Fruit fly (Drosophila melanogaster) whole organism, embryonic: Measurements from ENCODE around the gene bib.

Experiments used
- Abd-B ChIP-seq: fragments of 200-800 bp; sonication (Bioruptor generic); optimal IDR thresholded peaks from 2 replicates; lab custom pipeline; 2018; ENCODE audit warnings: missing biosample characterization, mild to moderate bottlenecking, missing genetic modification characterization, moderate library complexity
- CG10959 ChIP-seq: fragments of 200-800 bp; sonication (Bioruptor generic); IDR thresholded peaks from 2 replicates; pipeline ENCODE4 v1.3.6; 2022; ENCODE audit warnings: missing biosample characterization, missing genetic modification characterization
- CG11560 ChIP-seq: fragments of 200-800 bp; sonication (Bioruptor generic); IDR thresholded peaks from 3 replicates; pipeline ENCODE4 v1.3.6; 2022; ENCODE audit warnings: missing biosample characterization, missing genetic modification characterization
- CG13624 ChIP-seq: fragments of 200-800 bp; sonication (Bioruptor generic); optimal IDR thresholded peaks from 2 replicates; lab custom pipeline; 2016; ENCODE audit warnings: missing biosample characterization, missing genetic modification characterization
- CG17186 ChIP-seq: fragments of 200-800 bp; sonication (Bioruptor generic); optimal IDR thresholded peaks from 3 replicates; lab custom pipeline; 2017; ENCODE audit warnings: missing biosample characterization, missing genetic modification reagents, missing genetic modification characterization
- CG17912 ChIP-seq: fragments of 200-800 bp; sonication (Bioruptor generic); optimal IDR thresholded peaks from 2 replicates; lab custom pipeline; 2018; ENCODE audit warnings: missing biosample characterization, mild to moderate bottlenecking, missing genetic modification characterization
- CG18599 ChIP-seq: fragments of 200-800 bp; sonication (Bioruptor generic); optimal IDR thresholded peaks from 3 replicates; lab custom pipeline; 2017; ENCODE audit warnings: missing biosample characterization, missing genetic modification characterization, mild to moderate bottlenecking, moderate library complexity, missing genetic modification reagents
- CG2120 ChIP-seq: fragments of 200-800 bp; sonication (Bioruptor generic); optimal IDR thresholded peaks from 3 replicates; lab custom pipeline; 2016; ENCODE audit warnings: missing biosample characterization, missing genetic modification characterization
- CG30020 ChIP-seq: fragments of 200-800 bp; optimal IDR thresholded peaks from 2 replicates; lab custom pipeline; 2019; ENCODE audit warnings: missing biosample characterization, mild to moderate bottlenecking, missing genetic modification characterization, moderate library complexity
- CG30431 ChIP-seq: fragments of 200-800 bp; sonication (Bioruptor generic); optimal IDR thresholded peaks from 2 replicates; lab custom pipeline; 2017; ENCODE audit warnings: missing biosample characterization, missing genetic modification characterization
- CG34224 ChIP-seq: fragments of 200-800 bp; sonication (Bioruptor generic); IDR thresholded peaks from 3 replicates; pipeline ENCODE4 v1.3.6; 2022; ENCODE audit warnings: missing biosample characterization, missing genetic modification characterization; ENCODE audit not compliant: partially characterized antibody
- CG34376 ChIP-seq: fragments of 200-800 bp; sonication (Bioruptor generic); optimal IDR thresholded peaks from 2 replicates; lab custom pipeline; 2018; ENCODE audit warnings: missing biosample characterization, mild to moderate bottlenecking, missing genetic modification characterization
- CG4617 ChIP-seq: fragments of 200-800 bp; sonication (Bioruptor generic); optimal IDR thresholded peaks from 3 replicates; lab custom pipeline; 2016; ENCODE audit warnings: missing biosample characterization, missing genetic modification characterization, borderline replicate concordance
- CG8944 ChIP-seq: fragments of 200-800 bp; sonication (Bioruptor generic); optimal IDR thresholded peaks from 3 replicates; lab custom pipeline; 2016; ENCODE audit warnings: missing biosample characterization, missing genetic modification characterization
- CHES-1-like ChIP-seq: fragments of 200-800 bp; sonication (Bioruptor generic); optimal IDR thresholded peaks from 2 replicates; lab custom pipeline; 2016; ENCODE audit warnings: missing biosample characterization, missing genetic modification characterization
- Camta ChIP-seq: fragments of 200-800 bp; sonication (Bioruptor generic); optimal IDR thresholded peaks from 2 replicates; lab custom pipeline; 2016; ENCODE audit warnings: missing biosample characterization, missing genetic modification characterization
- Dip3 ChIP-seq: fragments of 200-800 bp; sonication (Bioruptor generic); optimal IDR thresholded peaks from 3 replicates; lab custom pipeline; 2016; ENCODE audit warnings: missing biosample characterization, missing genetic modification characterization
- HLH3B ChIP-seq: fragments of 200-800 bp; sonication (Bioruptor generic); IDR thresholded peaks from 2 replicates; pipeline ENCODE4 v1.3.6; 2022; ENCODE audit warnings: missing biosample characterization, missing genetic modification characterization
- Jarid2 ChIP-seq: fragments of 200-800 bp; sonication (Bioruptor generic); optimal IDR thresholded peaks from 3 replicates; lab custom pipeline; 2017; ENCODE audit warnings: mild to moderate bottlenecking, missing biosample characterization, missing genetic modification reagents, missing genetic modification characterization
- Kr ChIP-seq: fragments of 200-800 bp; sonication (Bioruptor generic); optimal IDR thresholded peaks from 2 replicates; lab custom pipeline; 2017; ENCODE audit warnings: missing biosample characterization, mild to moderate bottlenecking, missing genetic modification characterization
- MTF-1 ChIP-seq: fragments of 200-800 bp; sonication (Bioruptor generic); optimal IDR thresholded peaks from 2 replicates; lab custom pipeline; 2018; ENCODE audit warnings: missing biosample characterization, mild to moderate bottlenecking, missing genetic modification characterization, borderline replicate concordance
- Nf-YA ChIP-seq: fragments of 200-800 bp; sonication (Bioruptor generic); IDR thresholded peaks from 2 replicates; pipeline ENCODE4 v1.3.6; 2022; ENCODE audit warnings: missing biosample characterization, missing genetic modification characterization
- Rfx ChIP-seq: fragments of 200-800 bp; sonication (Bioruptor generic); IDR thresholded peaks from 2 replicates; pipeline ENCODE4 v1.3.6; 2022; ENCODE audit warnings: missing biosample characterization, missing genetic modification characterization
- Sry-δ ChIP-seq: fragments of 200-800 bp; sonication (Bioruptor generic); optimal IDR thresholded peaks from 2 replicates; lab custom pipeline; 2016; ENCODE audit warnings: missing biosample characterization, missing genetic modification characterization
- ab ChIP-seq: fragments of 200-800 bp; sonication (Bioruptor generic); optimal IDR thresholded peaks from 2 replicates; lab custom pipeline; 2016; ENCODE audit warnings: missing biosample characterization, missing genetic modification characterization
- bab2 ChIP-seq: fragments of 200-800 bp; sonication (Bioruptor generic); optimal IDR thresholded peaks from 2 replicates; lab custom pipeline; 2016; ENCODE audit warnings: missing biosample characterization, missing genetic modification characterization
- dimm ChIP-seq: fragments of 200-800 bp; sonication (Bioruptor generic); IDR thresholded peaks from 2 replicates; pipeline ENCODE4 v1.3.6; 2022; ENCODE audit warnings: missing biosample characterization, missing genetic modification characterization
- ewg ChIP-seq: fragments of 200-800 bp; sonication (Bioruptor generic); optimal IDR thresholded peaks from 3 replicates; lab custom pipeline; 2017; ENCODE audit warnings: mild to moderate bottlenecking, missing biosample characterization, missing genetic modification reagents, missing genetic modification characterization
- gsb ChIP-seq: fragments of 200-800 bp; sonication (Bioruptor generic); IDR thresholded peaks from 2 replicates; pipeline ENCODE4 v1.3.6; 2022; ENCODE audit warnings: missing biosample characterization, missing genetic modification characterization
- hth ChIP-seq: fragments of >200 bp; optimal IDR thresholded peaks from 2 replicates; lab custom pipeline; 2017; ENCODE audit warnings: inconsistent platforms
- inv ChIP-seq: fragments of 200-800 bp; sonication (Bioruptor generic); IDR thresholded peaks from 2 replicates; pipeline ENCODE4 v1.3.6; 2022; ENCODE audit warnings: missing biosample characterization, missing genetic modification characterization; ENCODE audit not compliant: partially characterized antibody
- jigr1 ChIP-seq: fragments of 200-800 bp; sonication (Bioruptor generic); IDR thresholded peaks from 3 replicates; pipeline ENCODE4 v1.3.6; 2022; ENCODE audit warnings: missing biosample characterization, missing genetic modification characterization
- jing ChIP-seq: fragments of 200-800 bp; sonication (Bioruptor generic); optimal IDR thresholded peaks from 2 replicates; lab custom pipeline; 2018; ENCODE audit warnings: missing biosample characterization, mild to moderate bottlenecking, missing genetic modification characterization
- lilli ChIP-seq: fragments of 200-800 bp; sonication (Bioruptor generic); optimal IDR thresholded peaks from 3 replicates; lab custom pipeline; 2016; ENCODE audit warnings: missing biosample characterization, missing genetic modification characterization
- mam ChIP-seq: fragments of 200-800 bp; sonication (Bioruptor generic); optimal IDR thresholded peaks from 3 replicates; lab custom pipeline; 2016; ENCODE audit warnings: missing biosample characterization, missing genetic modification characterization
- nerfin-1 ChIP-seq: fragments of 200-800 bp; sonication (Bioruptor generic); optimal IDR thresholded peaks from 3 replicates; lab custom pipeline; 2019; ENCODE audit warnings: missing biosample characterization, mild to moderate bottlenecking, missing genetic modification characterization, moderate library complexity
- pho ChIP-seq: fragments of 200-800 bp; sonication (Bioruptor generic); optimal IDR thresholded peaks from 2 replicates; lab custom pipeline; 2016; ENCODE audit warnings: missing biosample characterization, missing genetic modification characterization
- pzg ChIP-seq: fragments of 200-800 bp; sonication (Bioruptor generic); optimal IDR thresholded peaks from 3 replicates; lab custom pipeline; 2018; ENCODE audit warnings: missing biosample characterization, mild to moderate bottlenecking, missing genetic modification characterization, moderate library complexity
- sens ChIP-seq: fragments of 200-800 bp; sonication (Bioruptor generic); peaks from one replicate; lab custom pipeline; 2016; ENCODE audit warnings: missing biosample characterization, missing genetic modification characterization
- sug ChIP-seq: fragments of 200-800 bp; optimal IDR thresholded peaks from 2 replicates; lab custom pipeline; 2019; ENCODE audit warnings: missing biosample characterization, mild to moderate bottlenecking, missing genetic modification characterization, moderate library complexity
- tx ChIP-seq: fragments of 200-800 bp; sonication (Bioruptor generic); optimal IDR thresholded peaks from 2 replicates; lab custom pipeline; 2016; ENCODE audit warnings: missing biosample characterization, missing genetic modification characterization

The bib gene

DNA sequence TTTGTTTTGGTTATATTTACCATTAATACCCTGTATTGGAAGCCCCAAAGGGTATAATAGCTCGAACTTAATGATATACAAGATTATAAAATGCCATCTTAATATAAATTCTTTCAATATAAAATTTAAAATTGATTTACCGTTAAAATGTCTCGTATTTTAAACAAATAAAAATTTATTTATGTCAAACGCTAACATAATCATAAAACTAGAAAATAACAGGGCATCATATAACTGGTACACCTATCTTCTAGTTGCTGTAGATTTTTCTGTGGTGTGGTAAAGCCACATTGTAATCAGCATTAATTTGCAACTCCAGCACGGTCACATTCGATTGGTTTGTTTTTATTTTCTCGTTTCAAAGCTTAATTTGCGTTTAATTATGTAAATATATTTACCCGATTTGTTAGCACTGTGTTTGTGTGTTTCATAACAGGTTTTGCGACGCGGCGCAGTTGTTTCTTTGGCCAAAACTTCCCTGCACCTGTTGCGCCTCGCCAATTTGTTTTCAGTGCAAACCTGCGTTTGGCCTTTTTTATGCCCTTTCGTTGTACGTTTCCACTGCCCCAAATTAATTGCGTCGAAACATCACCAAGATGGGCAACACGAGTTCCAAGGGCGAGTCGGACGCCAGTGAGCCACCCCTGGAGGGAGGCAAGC, 27.3 kb upstream of the bib start, which contains the start of the genes CG4658 and CG5846 (continued):
- no peak for TF ChIP-seq Jarid2
- peak; percentile 90 for TF ChIP-seq bab2 (GFP tag; lab: Kevin White, UChicago)
- TF ChIP-seq MTF-1: peak; percentile 77
- peak; percentile 65 for TF ChIP-seq CG17186 (GFP tag; lab: Kevin White, UChicago)
- peak; percentile 97 for TF ChIP-seq HLH3B (GFP tag; lab: Robert Waterston, UW)
- TF ChIP-seq gsb (GFP tag; lab: Robert Waterston, UW): peak; percentile 80
- TF ChIP-seq nerfin-1 (tag; lab: Kevin White, UChicago): peak; percentile 86
- TF ChIP-seq CHES-1-like (GFP tag; lab: Kevin White, UChicago): peak; percentile 71
- peak; percentile 80 for TF ChIP-seq CG8944 (GFP tag; lab: Kevin White, UChicago)
- peak; percentile 76 for TF ChIP-seq ewg (GFP tag; lab: Kevin White, UChicago)
- peak; percentile 95 for TF ChIP-seq CG2120 (GFP tag; lab: Kevin White, UChicago)
- peak; percentile 78 for TF ChIP-seq CG11560 (tag; lab: Robert Waterston, UW)
- TF ChIP-seq ab (GFP tag; lab: Kevin White, UChicago): peak; percentile 26
- peak; percentile 96 for TF ChIP-seq Abd-B (GFP tag; lab: Kevin White, UChicago)
- peak; percentile 72 for TF ChIP-seq mam (GFP tag; lab: Kevin White, UChicago)
- TF ChIP-seq Dip3 (GFP tag; lab: Kevin White, UChicago): peak; percentile 78
- TF ChIP-seq sens: peak; percentile 97
- peak; percentile 94 for TF ChIP-seq lilli (GFP tag; lab: Kevin White, UChicago)
- TF ChIP-seq pho (GFP tag; lab: Kevin White, UChicago): peak; percentile 89
- TF ChIP-seq inv: no peak
- TF ChIP-seq Camta: peak; percentile 82
- TF ChIP-seq CG30431 (GFP tag; lab: Kevin White, UChicago): peak; percentile 73
- TF ChIP-seq Sry-δ (GFP tag; lab: Kevin White, UChicago): peak; percentile 44
- peak; percentile 52 for TF ChIP-seq pzg
- no peak for TF ChIP-seq Kr (GFP tag; lab: Kevin White, UChicago)
- TF ChIP-seq tx (GFP tag; lab: Kevin White, UChicago): peak; percentile 45
- peak; percentile 89; the same call in 1 of the 2 replicates for TF ChIP-seq CG10959 (GFP tag; lab: Robert Waterston, UW)
- peak; percentile 76 for TF ChIP-seq dimm (GFP tag; lab: Robert Waterston, UW)
- TF ChIP-seq Nf-YA (GFP tag; lab: Robert Waterston, UW): peak; percentile 88
- no peak for TF ChIP-seq CG34224 (GFP tag; lab: Robert Waterston, UW)
- TF ChIP-seq jigr1 (GFP tag; lab: Robert Waterston, UW): peak; percentile 87
- peak; percentile 91 for TF ChIP-seq CG18599
- peak; percentile 81 for TF ChIP-seq CG13624 (GFP tag; lab: Kevin White, UChicago)
- TF ChIP-seq CG4617: peak; percentile 92
- TF ChIP-seq CG17912 (GFP tag; lab: Kevin White, UChicago): peak; percentile 9
- TF ChIP-seq jing (GFP tag; lab: Kevin White, UChicago): no peak
- peak; percentile 90 for TF ChIP-seq Rfx (GFP tag; lab: Robert Waterston, UW)
- no peak for TF ChIP-seq hth (lab: Kevin White, UChicago)

DNA sequence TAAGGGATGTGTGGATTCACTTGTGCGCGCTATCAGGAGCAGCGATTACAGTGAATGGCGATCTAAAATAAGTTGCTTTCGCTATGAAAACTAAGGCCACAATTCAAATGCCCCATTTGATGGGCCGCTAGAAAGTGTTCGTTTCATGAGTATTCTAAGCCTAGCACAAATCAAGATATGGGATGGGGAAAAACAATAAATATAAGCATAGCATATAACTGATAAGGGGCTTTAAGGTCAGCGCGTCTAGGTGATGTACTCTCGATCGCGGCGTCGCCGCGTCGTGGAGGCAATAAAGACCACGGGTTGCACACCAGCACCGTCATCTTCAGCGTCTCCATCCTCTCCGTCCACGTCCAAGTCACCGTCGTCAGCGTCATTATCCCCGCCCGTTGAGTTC, 23.7 kb upstream of the bib start:
- TF ChIP-seq CG30020 (no peak), sug (tag; lab: Kevin White, UChicago) (peak; percentile 6), CG34376 (GFP tag; lab: Kevin White, UChicago) (peak; percentile 19)
